Worm (Caenorhabditis elegans): ENCODE data around the gene plc-2.

DNA sequence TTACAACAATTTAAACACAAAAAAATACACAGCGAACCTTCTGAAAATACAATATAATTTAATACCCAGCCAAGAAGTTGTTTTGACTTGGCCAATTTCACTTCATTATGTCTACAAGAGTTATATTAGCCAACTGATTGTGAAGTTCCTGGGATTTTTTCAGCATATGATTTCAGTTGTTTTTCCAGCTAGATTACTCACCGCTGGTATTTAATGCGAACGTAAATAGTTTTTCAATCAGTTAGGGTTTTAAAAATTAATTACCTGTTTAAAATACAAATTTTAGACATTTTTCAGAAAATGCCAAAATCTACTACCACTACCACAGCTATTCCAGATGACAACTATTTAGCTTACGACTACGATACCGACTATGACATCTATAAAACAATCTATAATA is 33.3 kb downstream of the plc-2 start, which contains the start of gene srw-14:
- no peak for TF ChIP-seq flt-1 (GFP tag; IDR thresholded peaks at IDR 0.05)
- TF ChIP-seq ref-1 (GFP tag; conservative IDR thresholded peaks at IDR 0.05): no peak
- TF ChIP-seq T22C8.4 (GFP tag; IDR thresholded peaks at IDR 0.05): no peak
- TF ChIP-seq cog-1 (tag; optimal IDR thresholded peaks at IDR 0.05): no peak
- TF ChIP-seq ztf-29 (GFP tag; IDR thresholded peaks at IDR 0.05): no peak
- no peak for TF ChIP-seq klf-2 (GFP tag; conservative IDR thresholded peaks at IDR 0.05)
- no peak for TF ChIP-seq tab-1 (GFP tag; IDR thresholded peaks at IDR 0.05)
- no peak for TF ChIP-seq ztf-23 (GFP tag; IDR thresholded peaks at IDR 0.05)
- no peak for TF ChIP-seq med-1 (GFP tag; optimal IDR thresholded peaks at IDR 0.05; ENCODE audit: insufficient read depth)
